Worm (Caenorhabditis elegans) whole organism, young adult: ENCODE measurements around the gene svop-1.

Experiments
- B0261.1 ChIP-seq: sonication (generic microtip); optimal IDR thresholded peaks from 2 replicates; lab custom pipeline; 2016; ENCODE audit warnings: mild to moderate bottlenecking, missing genetic modification characterization, moderate library complexity, missing compliant biosample characterization
- C06A6.2 ChIP-seq: fragments of 200-800 bp; sonication (Bioruptor generic); conservative IDR thresholded peaks from 2 replicates; pipeline ENCODE4 v1.3.6; 2022; ENCODE audit warnings: missing genetic modification characterization, missing compliant biosample characterization
- C17E4.6 ChIP-seq: fragments of 200-800 bp; sonication (Bioruptor generic); IDR thresholded peaks from 2 replicates; pipeline ENCODE4 v1.3.6; 2022; ENCODE audit warnings: missing genetic modification reagents, missing genetic modification characterization, missing compliant biosample characterization
- F33H1.4 ChIP-seq: fragments of 200-800 bp; sonication (Bioruptor generic); IDR thresholded peaks from 2 replicates; pipeline ENCODE4 v1.3.6; 2022; ENCODE audit warnings: missing genetic modification reagents, missing genetic modification characterization, missing compliant biosample characterization
- F37B4.10 ChIP-seq: fragments of 200-800 bp; sonication (Bioruptor generic); IDR thresholded peaks from 2 replicates; pipeline ENCODE4 v1.3.6; 2022; ENCODE audit warnings: missing genetic modification characterization, missing compliant biosample characterization
- F39B2.1 ChIP-seq: fragments of 200-800 bp; sonication (Bioruptor generic); IDR thresholded peaks from 2 replicates; pipeline ENCODE4 v1.3.6; 2022; ENCODE audit warnings: missing genetic modification reagents, missing genetic modification characterization, missing compliant biosample characterization
- F52B5.7 ChIP-seq: sonication (generic microtip); optimal IDR thresholded peaks from 2 replicates; lab custom pipeline; 2016; ENCODE audit warnings: mild to moderate bottlenecking, missing genetic modification characterization, missing compliant biosample characterization
- F55B11.4 ChIP-seq: sonication (generic microtip); optimal IDR thresholded peaks from 2 replicates; lab custom pipeline; 2016; ENCODE audit warnings: missing compliant biosample characterization, missing genetic modification characterization, borderline replicate concordance; ENCODE audit not compliant: insufficient read depth
- K12H6.12 ChIP-seq: fragments of 200-800 bp; sonication (Bioruptor generic); optimal IDR thresholded peaks from 2 replicates; lab custom pipeline; 2018; ENCODE audit warnings: mild to moderate bottlenecking, missing genetic modification characterization, missing compliant biosample characterization
- Y56A3A.18 ChIP-seq: fragments of 200-800 bp; sonication (Bioruptor generic); IDR thresholded peaks from 2 replicates; pipeline ENCODE4 v1.3.6; 2022; ENCODE audit warnings: missing genetic modification reagents, missing genetic modification characterization, missing compliant biosample characterization
- Y95B8A.8 ChIP-seq: fragments of 200-800 bp; sonication (Bioruptor generic); IDR thresholded peaks from 2 replicates; pipeline ENCODE4 v1.3.6; 2022; ENCODE audit warnings: missing genetic modification reagents, missing genetic modification characterization, missing compliant biosample characterization
- aptf-2 ChIP-seq: fragments of 200-800 bp; sonication (Bioruptor generic); conservative IDR thresholded peaks from 2 replicates; pipeline ENCODE4 v1.3.6; 2022; ENCODE audit warnings: missing genetic modification reagents, missing genetic modification characterization, missing compliant biosample characterization
- attf-5 ChIP-seq: fragments of 200-800 bp; sonication (Bioruptor generic); optimal IDR thresholded peaks from 2 replicates; lab custom pipeline; 2018; ENCODE audit warnings: mild to moderate bottlenecking, missing genetic modification characterization, missing compliant biosample characterization
- ccch-3 ChIP-seq: fragments of 200-800 bp; sonication (Bioruptor generic); optimal IDR thresholded peaks from 2 replicates; lab custom pipeline; 2018; ENCODE audit warnings: mild to moderate bottlenecking, missing genetic modification characterization, missing compliant biosample characterization
- ceh-40 ChIP-seq: fragments of 200-800 bp; sonication (Bioruptor generic); IDR thresholded peaks from 2 replicates; pipeline ENCODE4 v1.3.6; 2022; ENCODE audit warnings: missing genetic modification characterization, missing compliant biosample characterization
- dpl-1 ChIP-seq: fragments of 150-350 bp; optimal IDR thresholded peaks from 2 replicates; lab custom pipeline; 2014; ENCODE audit warnings: missing biosample characterization, missing genetic modification reagents, missing genetic modification characterization
- efl-1 ChIP-seq: fragments of 150-350 bp; optimal IDR thresholded peaks from 2 replicates; lab custom pipeline; 2014; ENCODE audit warnings: missing biosample characterization, missing genetic modification reagents, missing genetic modification characterization
- egl-18 ChIP-seq: fragments of 200-800 bp; sonication (Bioruptor generic); IDR thresholded peaks from 2 replicates; pipeline ENCODE4 v1.3.6; 2022; ENCODE audit warnings: missing genetic modification reagents, missing genetic modification characterization, missing compliant biosample characterization
- ets-4 ChIP-seq: fragments of 200-800 bp; sonication (Bioruptor generic); optimal IDR thresholded peaks from 2 replicates; lab custom pipeline; 2018; ENCODE audit warnings: mild to moderate bottlenecking, missing genetic modification characterization, missing compliant biosample characterization
- fkh-3 ChIP-seq: sonication (generic microtip); optimal IDR thresholded peaks from 2 replicates; lab custom pipeline; 2016; ENCODE audit warnings: mild to moderate bottlenecking, missing genetic modification characterization, missing compliant biosample characterization
- hlh-26 ChIP-seq: fragments of 200-800 bp; sonication (Bioruptor generic); conservative IDR thresholded peaks from 2 replicates; pipeline ENCODE4 v1.3.6; 2022; ENCODE audit warnings: missing genetic modification reagents, missing genetic modification characterization, missing compliant biosample characterization
- hmg-1.2 ChIP-seq: fragments of 200-800 bp; sonication (Bioruptor generic); IDR thresholded peaks from 2 replicates; pipeline ENCODE4 v1.3.6; 2022; ENCODE audit warnings: missing genetic modification reagents, missing genetic modification characterization, missing compliant biosample characterization
- hmg-20 ChIP-seq: fragments of 200-800 bp; sonication (Bioruptor generic); IDR thresholded peaks from 2 replicates; pipeline ENCODE4 v1.3.6; 2022; ENCODE audit warnings: missing genetic modification reagents, missing genetic modification characterization, missing compliant biosample characterization
- hrde-1 ChIP-seq: sonication (generic microtip); optimal IDR thresholded peaks from 2 replicates; lab custom pipeline; 2016; ENCODE audit warnings: missing genetic modification characterization, mild to moderate bottlenecking, missing compliant biosample characterization, moderate library complexity, missing genotype, missing genetic modification reagents, borderline replicate concordance
- lin-35 ChIP-seq, 3 experiments: fragments of 150-350 bp in 2 of 3; sonication (generic microtip) in 1 of 3; optimal IDR thresholded peaks; 2 replicates each; lab custom pipeline; 2014 to 2018; ENCODE audit warnings: missing biosample characterization in 3 of 3, missing genetic modification characterization in 3 of 3, missing genetic modification reagents in 3 of 3
- lir-1 ChIP-seq: fragments of 200-800 bp; sonication (Bioruptor generic); conservative IDR thresholded peaks from 2 replicates; pipeline ENCODE4 v1.3.6; 2022; ENCODE audit warnings: missing genetic modification reagents, missing genetic modification characterization, missing compliant biosample characterization
- lsl-1 ChIP-seq: fragments of 200-800 bp; sonication (Bioruptor generic); optimal IDR thresholded peaks from 2 replicates; lab custom pipeline; 2018; ENCODE audit warnings: mild to moderate bottlenecking, missing genetic modification characterization, moderate library complexity, missing compliant biosample characterization
- lsy-27 ChIP-seq: sonication (generic microtip); optimal IDR thresholded peaks from 2 replicates; lab custom pipeline; 2017; ENCODE audit warnings: missing genetic modification characterization, mild to moderate bottlenecking, missing compliant biosample characterization, antibody characterized with exemption, missing genotype, borderline replicate concordance; ENCODE audit not compliant: insufficient read depth
- mes-4 ChIP-seq: sonication (generic microtip); optimal IDR thresholded peaks from 2 replicates; lab custom pipeline; 2016; ENCODE audit warnings: missing genotype, missing genetic modification characterization, missing compliant biosample characterization
- nfya-1 ChIP-seq: sonication (generic microtip); optimal IDR thresholded peaks from 2 replicates; lab custom pipeline; 2017; ENCODE audit warnings: antibody characterized with exemption, missing compliant biosample characterization, missing genetic modification characterization, borderline replicate concordance; ENCODE audit not compliant: insufficient read depth
- nhr-179 ChIP-seq: sonication (generic microtip); optimal IDR thresholded peaks from 2 replicates; lab custom pipeline; 2016; ENCODE audit warnings: mild to moderate bottlenecking, missing genetic modification characterization, missing compliant biosample characterization
- nhr-80 ChIP-seq: sonication (generic microtip); optimal IDR thresholded peaks from 2 replicates; lab custom pipeline; 2016; ENCODE audit warnings: missing genetic modification characterization, missing compliant biosample characterization
- pbrm-1 ChIP-seq: fragments of 200-800 bp; sonication (Bioruptor generic); IDR thresholded peaks from 2 replicates; pipeline ENCODE4 v1.3.6; 2022; ENCODE audit warnings: missing genetic modification reagents, missing genetic modification characterization, missing compliant biosample characterization
- pha-4 ChIP-seq: fragments of 150-350 bp; sonication (generic microtip); optimal IDR thresholded peaks from 2 replicates; lab custom pipeline; 2014; ENCODE audit warnings: missing biosample characterization, missing genetic modification reagents, missing genetic modification characterization
- snpc-1.1 ChIP-seq: sonication (generic microtip); optimal IDR thresholded peaks from 2 replicates; lab custom pipeline; 2017; ENCODE audit warnings: missing genetic modification characterization, mild to moderate bottlenecking, missing compliant biosample characterization, antibody characterized with exemption, moderate library complexity, missing genotype, missing genetic modification reagents; ENCODE audit not compliant: insufficient read depth
- snpc-4 ChIP-seq, 5 experiments: fragments of 150-350 bp in 1 of 5; sonication (generic microtip) in 4 of 5; optimal IDR thresholded peaks; 2 replicates each; lab custom pipeline; 2014 to 2018; ENCODE audit warnings: missing genetic modification characterization in 5 of 5, missing biosample characterization in 3 of 5, antibody characterized with exemption in 2 of 5, mild to moderate bottlenecking in 2 of 5, missing compliant biosample characterization in 2 of 5, missing genotype in 2 of 5, moderate library complexity in 2 of 5, missing genetic modification reagents in 1 of 5
- sptf-2 ChIP-seq: fragments of 200-800 bp; sonication (Bioruptor generic); optimal IDR thresholded peaks from 2 replicates; lab custom pipeline; 2018; ENCODE audit warnings: mild to moderate bottlenecking, missing genetic modification characterization, missing compliant biosample characterization
- tbx-9 ChIP-seq: sonication (generic microtip); optimal IDR thresholded peaks from 2 replicates; lab custom pipeline; 2016; ENCODE audit warnings: borderline replicate concordance, missing genetic modification characterization, inconsistent platforms, missing compliant biosample characterization
- tlf-1 ChIP-seq: fragments of 200-800 bp; sonication (Bioruptor generic); optimal IDR thresholded peaks from 2 replicates; lab custom pipeline; 2018; ENCODE audit warnings: mild to moderate bottlenecking, missing genetic modification characterization, missing compliant biosample characterization
- unc-130 ChIP-seq: sonication (generic microtip); optimal IDR thresholded peaks from 2 replicates; lab custom pipeline; 2016; ENCODE audit warnings: missing genetic modification reagents, missing genetic modification characterization, missing compliant biosample characterization
- unc-62 ChIP-seq: fragments of 150-350 bp; optimal IDR thresholded peaks from 2 replicates; lab custom pipeline; 2014; ENCODE audit warnings: missing biosample characterization, missing genetic modification reagents, missing genetic modification characterization
- zfh-2 ChIP-seq: fragments of 200-800 bp; sonication (Bioruptor generic); conservative IDR thresholded peaks from 2 replicates; pipeline ENCODE4 v1.3.6; 2022; ENCODE audit warnings: missing genetic modification reagents, missing genetic modification characterization, missing compliant biosample characterization
- ztf-25 ChIP-seq: fragments of 200-800 bp; sonication (Bioruptor generic); IDR thresholded peaks from 2 replicates; pipeline ENCODE4 v1.3.6; 2022; ENCODE audit warnings: missing genetic modification reagents, missing genetic modification characterization, missing compliant biosample characterization
- ztf-6 ChIP-seq: fragments of 200-800 bp; sonication (Bioruptor generic); IDR thresholded peaks from 2 replicates; pipeline ENCODE4 v1.3.6; 2022; ENCODE audit warnings: missing genetic modification reagents, missing genetic modification characterization, missing compliant biosample characterization

Gene svop-1

DNA sequence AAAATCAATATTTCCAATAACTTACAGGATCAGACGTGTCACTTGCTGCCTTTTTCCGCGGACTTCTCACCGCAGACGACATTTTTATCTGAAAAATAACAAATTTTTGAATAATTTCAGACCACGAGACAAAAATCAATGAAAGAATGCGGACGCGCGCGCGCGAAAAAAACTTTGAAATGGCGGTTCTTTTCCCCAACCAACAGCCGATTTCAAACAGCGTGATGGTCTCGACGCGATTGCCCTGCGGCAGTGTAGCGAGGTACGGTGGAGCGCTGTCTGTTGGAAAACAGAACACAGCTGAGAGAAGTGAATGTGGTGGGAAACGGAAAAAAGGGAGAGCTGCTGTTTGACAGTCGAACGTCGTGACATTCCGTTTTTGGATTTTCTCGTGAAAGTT lies 18.8 kb upstream of the svop-1 start, which contains the start of gene lin-9 (continued):
- TF ChIP-seq attf-5 (GFP tag; lab: Kevin White, UChicago) (peak; percentile 95), C17E4.6 (GFP tag; lab: Robert Waterston, UW) (peak; percentile 95), pha-4 (tag; lab: Kevin White, UChicago) (no peak), snpc-1.1 (tag; lab: Kevin White, UChicago) (peak; percentile 52), snpc-4 (GFP tag; optimal IDR thresholded peaks at IDR 0.05; lab: Kevin White, UChicago) (peak; percentile 43), snpc-4 (tag; optimal IDR thresholded peaks at IDR 0.05; lab: Kevin White, UChicago) (peak; percentile 68 to 84 (median 78)), ets-4 (GFP tag; lab: Kevin White, UChicago) (peak; percentile 39), C06A6.2 (GFP tag; lab: Robert Waterston, UW) (peak; percentile 86), nfya-1 (tag; lab: Kevin White, UChicago) (no peak), lin-35 (GFP tag; optimal IDR thresholded peaks at IDR 0.05; lab: Kevin White, UChicago) (peak; percentile 85 to 96 (median 86)), sptf-2 (no peak), F55B11.4 (tag; lab: Kevin White, UChicago) (no peak), ceh-40 (GFP tag; lab: Robert Waterston, UW) (0 out of 2 replicates have a peak, but pooled peaks have one; percentile 14), lsl-1 (GFP tag; lab: Kevin White, UChicago) (peak; percentile 97), F37B4.10 (peak; percentile 91; the same call in 1 of the 2 replicates), lsy-27 (tag; lab: Kevin White, UChicago) (no peak), unc-130 (GFP tag; lab: Kevin White, UChicago) (peak; percentile 93), hlh-26 (GFP tag; lab: Robert Waterston, UW) (no peak), tlf-1 (GFP tag; lab: Kevin White, UChicago) (peak; percentile 98), B0261.1 (tag; lab: Kevin White, UChicago) (peak; percentile 10), Y56A3A.18 (peak; percentile 85), egl-18 (GFP tag; lab: Robert Waterston, UW) (peak; percentile 77; the same call in 1 of the 2 replicates), F52B5.7 (tag; lab: Kevin White, UChicago) (no peak), efl-1 (peak; percentile 98), hmg-1.2 (peak; percentile 86), hrde-1 (peak; percentile 85), mes-4 (tag; lab: Kevin White, UChicago) (no peak), pbrm-1 (GFP tag; lab: Robert Waterston, UW) (peak; percentile 96), dpl-1 (peak; percentile 97), K12H6.12 (tag; lab: Kevin White, UChicago) (peak; percentile 86), ccch-3 (GFP tag; lab: Kevin White, UChicago) (no peak), tbx-9 (tag; lab: Kevin White, UChicago) (no peak), aptf-2 (peak; percentile 84), Y95B8A.8 (peak; percentile 93), unc-62 (GFP tag; lab: Kevin White, UChicago) (no peak), ztf-25 (GFP tag; lab: Robert Waterston, UW) (no peak), nhr-179 (tag; lab: Kevin White, UChicago) (no peak), F33H1.4 (GFP tag; lab: Robert Waterston, UW) (peak; percentile 100), hmg-20 (peak; percentile 91), ztf-6 (GFP tag; lab: Robert Waterston, UW) (0 out of 2 replicates have a peak, but pooled peaks have one; percentile 40), zfh-2 (GFP tag; lab: Robert Waterston, UW) (peak; percentile 98), fkh-3 (no peak), nhr-80 (tag; lab: Kevin White, UChicago) (peak; percentile 76), lir-1 (peak; percentile 78), F39B2.1 (GFP tag; lab: Robert Waterston, UW) (peak; percentile 91)
